Worm (Caenorhabditis elegans): Measurements from ENCODE around the gene math-9.

- no peak for TF ChIP-seq aly-2 (tag; optimal IDR thresholded peaks at IDR 0.05)
- TF ChIP-seq nhr-11 (tag; optimal IDR thresholded peaks at IDR 0.05), result no peak
- TF ChIP-seq ceh-28 (tag; optimal IDR thresholded peaks at IDR 0.05), result no peak
- no peak for TF ChIP-seq nfya-1 (tag; optimal IDR thresholded peaks at IDR 0.05; ENCODE audit: insufficient read depth)
- no peak for TF ChIP-seq ama-1 (optimal IDR thresholded peaks at IDR 0.05)
- no peak for TF ChIP-seq ZK546.5 (tag; optimal IDR thresholded peaks at IDR 0.05)
- TF ChIP-seq lin-39 (tag; optimal IDR thresholded peaks at IDR 0.05), result no peak
- no peak for TF ChIP-seq elt-2 (tag; optimal IDR thresholded peaks at IDR 0.05)
Observed at ce11 chrII:1912741-1913140, 22.2 kb upstream of the math-9 start, which contains the start of gene math-31.
